Worm (Caenorhabditis elegans) whole organism, late embryonic: ENCODE results near the gene str-23.
"Not testable (repeated sequence)": the region's sequence is repeated elsewhere in the genome, so short reads cannot be mapped to it uniquely, and the experiment has no call there.

Experiments
- C38D4.7 ChIP-seq: fragments of 200-800 bp; sonication (Bioruptor generic); optimal IDR thresholded peaks from 2 replicates; lab custom pipeline; 2018; ENCODE audit warnings: mild to moderate bottlenecking, missing genetic modification characterization, moderate library complexity, missing compliant biosample characterization
- T23F11.4 ChIP-seq: fragments of 200-800 bp; sonication (Bioruptor generic); optimal IDR thresholded peaks from 2 replicates; lab custom pipeline; 2018; ENCODE audit warnings: mild to moderate bottlenecking, missing genetic modification characterization, missing compliant biosample characterization
- Y22D7AL.16 ChIP-seq: sonication (generic microtip); optimal IDR thresholded peaks from 2 replicates; lab custom pipeline; 2016; ENCODE audit warnings: missing genetic modification characterization, missing compliant biosample characterization
- ceh-18 ChIP-seq: sonication (generic microtip); optimal IDR thresholded peaks from 2 replicates; lab custom pipeline; 2016; ENCODE audit warnings: missing genetic modification characterization, missing compliant biosample characterization
- ceh-19 ChIP-seq: fragments of 200-800 bp; sonication (Bioruptor generic); optimal IDR thresholded peaks from 2 replicates; lab custom pipeline; 2018; ENCODE audit warnings: mild to moderate bottlenecking, missing genetic modification characterization, missing compliant biosample characterization
- ceh-2 ChIP-seq: sonication (generic microtip); optimal IDR thresholded peaks from 2 replicates; lab custom pipeline; 2016; ENCODE audit warnings: missing genotype, missing genetic modification characterization, missing compliant biosample characterization
- ceh-22 ChIP-seq: sonication (generic microtip); optimal IDR thresholded peaks from 2 replicates; lab custom pipeline; 2017; ENCODE audit warnings: missing biosample characterization, missing genetic modification characterization
- ceh-24 ChIP-seq: sonication (generic microtip); optimal IDR thresholded peaks from 2 replicates; lab custom pipeline; 2016; ENCODE audit warnings: mild to moderate bottlenecking, missing genetic modification characterization, missing compliant biosample characterization
- ceh-31 ChIP-seq: sonication (generic microtip); optimal IDR thresholded peaks from 2 replicates; lab custom pipeline; 2016; ENCODE audit warnings: missing genetic modification characterization, missing compliant biosample characterization
- ceh-34 ChIP-seq: sonication (generic microtip); optimal IDR thresholded peaks from 2 replicates; lab custom pipeline; 2016; ENCODE audit warnings: mild to moderate bottlenecking, missing genetic modification characterization, missing compliant biosample characterization
- ceh-48 ChIP-seq: sonication (generic microtip); optimal IDR thresholded peaks from 2 replicates; lab custom pipeline; 2016; ENCODE audit warnings: missing genetic modification characterization, inconsistent platforms, missing compliant biosample characterization
- che-1 ChIP-seq: sonication (generic microtip); optimal IDR thresholded peaks from 2 replicates; lab custom pipeline; 2016; ENCODE audit warnings: mild to moderate bottlenecking, missing genetic modification characterization, missing compliant biosample characterization
- dmd-4 ChIP-seq: sonication (generic microtip); optimal IDR thresholded peaks from 2 replicates; lab custom pipeline; 2016; ENCODE audit warnings: borderline replicate concordance, missing genetic modification characterization, missing compliant biosample characterization
- dve-1 ChIP-seq: sonication (generic microtip); optimal IDR thresholded peaks from 2 replicates; lab custom pipeline; 2017; ENCODE audit warnings: antibody characterized with exemption, mild to moderate bottlenecking, missing genetic modification characterization, missing compliant biosample characterization
- elt-4 ChIP-seq: sonication (generic microtip); optimal IDR thresholded peaks from 2 replicates; lab custom pipeline; 2016; ENCODE audit warnings: missing genetic modification characterization, missing compliant biosample characterization
- ets-4 ChIP-seq: sonication (generic microtip); optimal IDR thresholded peaks from 2 replicates; lab custom pipeline; 2016; ENCODE audit warnings: missing genetic modification characterization, missing compliant biosample characterization
- fkh-10 ChIP-seq: fragments of 150-350 bp; optimal IDR thresholded peaks from 2 replicates; lab custom pipeline; 2014; ENCODE audit warnings: missing biosample characterization, missing genetic modification reagents, missing genetic modification characterization
- gmeb-2 ChIP-seq: sonication (generic microtip); optimal IDR thresholded peaks from 2 replicates; lab custom pipeline; 2016; ENCODE audit warnings: missing genetic modification characterization, inconsistent platforms, missing compliant biosample characterization
- hlh-13 ChIP-seq: fragments of 200-800 bp; sonication (Bioruptor generic); optimal IDR thresholded peaks from 2 replicates; lab custom pipeline; 2018; ENCODE audit warnings: mild to moderate bottlenecking, missing genetic modification characterization, missing compliant biosample characterization
- hlh-15 ChIP-seq: sonication (generic microtip); optimal IDR thresholded peaks from 2 replicates; lab custom pipeline; 2016; ENCODE audit warnings: missing genetic modification characterization, missing compliant biosample characterization
- hlh-30 ChIP-seq: sonication (generic microtip); optimal IDR thresholded peaks from 2 replicates; lab custom pipeline; 2017; ENCODE audit warnings: antibody characterized with exemption, missing genetic modification characterization, missing compliant biosample characterization; ENCODE audit not compliant: insufficient read depth
- hlh-6 ChIP-seq: sonication (generic microtip); optimal IDR thresholded peaks from 2 replicates; lab custom pipeline; 2016; ENCODE audit warnings: missing genotype, missing genetic modification characterization, missing compliant biosample characterization
- lim-6 ChIP-seq: sonication (generic microtip); optimal IDR thresholded peaks from 2 replicates; lab custom pipeline; 2016; ENCODE audit warnings: missing genetic modification characterization, missing compliant biosample characterization
- mec-3 ChIP-seq: sonication (generic microtip); optimal IDR thresholded peaks from 2 replicates; lab custom pipeline; 2016; ENCODE audit warnings: borderline replicate concordance, missing genetic modification characterization, missing compliant biosample characterization
- nfya-1 ChIP-seq: sonication (generic microtip); optimal IDR thresholded peaks from 2 replicates; lab custom pipeline; 2017; ENCODE audit warnings: missing genetic modification characterization, mild to moderate bottlenecking, missing compliant biosample characterization, antibody characterized with exemption, moderate library complexity
- nhr-11 ChIP-seq: fragments of 150-350 bp; optimal IDR thresholded peaks from 2 replicates; lab custom pipeline; 2014; ENCODE audit warnings: missing biosample characterization, missing genetic modification characterization
- nhr-232 ChIP-seq: sonication (generic microtip); optimal IDR thresholded peaks from 2 replicates; lab custom pipeline; 2016; ENCODE audit warnings: missing genetic modification characterization, missing compliant biosample characterization
- odd-2 ChIP-seq: sonication (generic microtip); optimal IDR thresholded peaks from 2 replicates; lab custom pipeline; 2017; ENCODE audit warnings: antibody characterized with exemption, mild to moderate bottlenecking, missing genetic modification characterization, missing compliant biosample characterization
- pag-3 ChIP-seq: sonication (generic microtip); optimal IDR thresholded peaks from 2 replicates; lab custom pipeline; 2016; ENCODE audit warnings: missing compliant biosample characterization, missing genetic modification characterization, borderline replicate concordance
- pha-2 ChIP-seq: sonication (generic microtip); optimal IDR thresholded peaks from 2 replicates; lab custom pipeline; 2017; ENCODE audit warnings: mild to moderate bottlenecking, missing genetic modification characterization, missing compliant biosample characterization
- pqm-1 ChIP-seq: sonication (generic microtip); optimal IDR thresholded peaks from 2 replicates; lab custom pipeline; 2016; ENCODE audit warnings: missing genetic modification characterization, missing compliant biosample characterization
- ref-2 ChIP-seq: sonication (generic microtip); optimal IDR thresholded peaks from 2 replicates; lab custom pipeline; 2016; ENCODE audit warnings: missing genetic modification characterization, missing compliant biosample characterization
- rnt-1 ChIP-seq: sonication (generic microtip); optimal IDR thresholded peaks from 2 replicates; lab custom pipeline; 2016; ENCODE audit warnings: missing genetic modification characterization, missing compliant biosample characterization
- sdc-2 ChIP-seq: sonication (generic microtip); optimal IDR thresholded peaks from 2 replicates; lab custom pipeline; 2016; ENCODE audit warnings: missing genotype, missing genetic modification characterization, missing compliant biosample characterization
- syd-9 ChIP-seq: sonication (generic microtip); optimal IDR thresholded peaks from 2 replicates; lab custom pipeline; 2016; ENCODE audit warnings: mild to moderate bottlenecking, missing genetic modification characterization, moderate library complexity, missing compliant biosample characterization
- tbx-2 ChIP-seq: sonication (generic microtip); optimal IDR thresholded peaks from 2 replicates; lab custom pipeline; 2016; ENCODE audit warnings: missing genetic modification characterization, missing compliant biosample characterization
- tbx-7 ChIP-seq: sonication (generic microtip); optimal IDR thresholded peaks from 2 replicates; lab custom pipeline; 2016; ENCODE audit warnings: missing genotype, missing genetic modification characterization, missing compliant biosample characterization
- unc-3 ChIP-seq, 2 experiments: fragments of 200-800 bp in 1 of 2; sonication (Bioruptor generic) in 1 of 2; sonication (generic microtip) in 1 of 2; conservative IDR thresholded peaks in 1 of 2; optimal IDR thresholded peaks in 1 of 2; 2 replicates each; pipeline versions ENCODE4 v1.3.6 to Lab custom; 2016 to 2022; ENCODE audit warnings: missing compliant biosample characterization in 2 of 2, missing genetic modification characterization in 2 of 2, missing genetic modification reagents in 1 of 2
- unc-42 ChIP-seq: sonication (generic microtip); optimal IDR thresholded peaks from 2 replicates; lab custom pipeline; 2016; ENCODE audit warnings: missing genotype, missing genetic modification characterization, missing compliant biosample characterization
- unc-55 ChIP-seq: sonication (generic microtip); optimal IDR thresholded peaks from 2 replicates; lab custom pipeline; 2017; ENCODE audit warnings: missing biosample characterization, missing genetic modification reagents, missing genetic modification characterization
- unc-86 ChIP-seq: sonication (generic microtip); optimal IDR thresholded peaks from 2 replicates; lab custom pipeline; 2016; ENCODE audit warnings: missing genetic modification characterization, missing compliant biosample characterization

str-23 gene

DNA sequence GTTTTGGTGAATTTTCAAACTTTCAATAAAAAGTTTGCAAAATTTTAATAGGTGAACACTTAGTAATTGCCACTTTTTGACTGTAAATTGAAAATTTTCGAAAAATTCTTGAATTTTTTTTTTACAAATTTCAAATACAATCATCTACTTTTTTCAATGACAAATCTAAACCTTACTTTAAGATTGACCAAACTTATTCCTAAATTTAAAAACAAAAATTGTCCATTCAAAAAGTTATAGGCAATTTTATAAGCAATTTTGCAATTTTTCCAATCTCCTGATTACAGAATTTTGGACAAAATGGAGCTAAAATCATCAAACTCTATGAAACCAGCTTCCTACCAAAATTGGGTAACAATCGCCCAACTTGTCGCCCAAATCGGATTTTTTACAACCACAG, at the start of gene str-23:
Gene str-23 (plus strand): TSS at position 301 of the 400 bp plus-strand sequence.
- no peak for TF ChIP-seq che-1 (tag; lab: Kevin White, UChicago)
- no peak for TF ChIP-seq unc-86 (tag; lab: Kevin White, UChicago)
- TF ChIP-seq syd-9 (tag; lab: Kevin White, UChicago) = no peak
- TF ChIP-seq Y22D7AL.16 (tag; lab: Kevin White, UChicago) = no peak

DNA sequence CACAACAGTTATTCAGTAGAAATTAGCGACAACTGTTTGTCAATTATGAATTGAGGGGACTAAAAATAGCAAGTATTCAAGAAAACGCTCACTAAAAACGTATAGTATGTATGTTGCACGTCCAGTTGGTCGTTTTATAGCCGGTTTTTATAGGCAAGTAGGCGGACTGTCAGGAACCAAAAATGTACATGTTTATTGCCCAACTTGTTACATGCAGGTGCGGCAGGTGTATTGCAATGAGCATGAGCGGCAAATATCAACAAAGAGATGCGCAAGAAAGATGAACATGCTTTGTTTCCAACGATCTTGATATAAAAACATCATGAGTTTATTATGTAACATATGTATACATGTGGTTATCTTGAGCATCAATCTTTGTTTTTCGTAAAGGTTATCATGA, 44.9 kb upstream of the str-23 start, which contains the start of gene B0391.14:
Gene B0391.14 (minus strand): TSS at position 101 of the 400 bp plus-strand sequence.
- TF ChIP-seq unc-86, tbx-2, gmeb-2 (tag; lab: Kevin White, UChicago): not testable (repeated sequence)

DNA sequence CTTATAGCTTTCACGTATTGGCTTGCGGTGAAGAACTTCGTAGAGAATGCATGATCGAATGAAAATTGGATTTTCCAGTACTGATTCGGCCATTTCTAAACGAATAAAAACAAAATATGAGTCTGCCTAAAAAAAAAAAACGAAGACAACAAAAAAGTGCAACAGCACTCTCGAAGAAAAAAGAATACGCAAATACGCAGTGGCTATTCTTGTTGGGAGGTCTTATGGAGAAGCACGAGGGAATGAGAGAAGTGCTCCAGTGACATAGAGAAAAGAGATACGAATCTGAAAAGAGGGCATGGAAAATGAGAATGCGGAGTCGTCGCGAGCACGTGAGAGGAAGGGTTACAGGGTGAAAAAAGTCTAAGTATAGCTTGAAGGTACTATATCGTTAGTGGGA, 42.4 kb upstream of the str-23 start, which contains the start of gene fbxa-152:
Gene fbxa-152 (minus strand): TSS at position 101 of the 400 bp plus-strand sequence.
- TF ChIP-seq ceh-34 (tag; lab: Kevin White, UChicago) (no peak), gmeb-2 (tag; lab: Kevin White, UChicago) (no peak), tbx-7 (tag; lab: Kevin White, UChicago) (no peak), hlh-15 (no peak), ceh-19 (GFP tag; lab: Kevin White, UChicago) (no peak), dmd-4 (tag; lab: Kevin White, UChicago) (no peak), C38D4.7 (GFP tag; lab: Kevin White, UChicago) (no peak), ets-4 (tag; lab: Kevin White, UChicago) (no peak), ceh-48 (tag; lab: Kevin White, UChicago) (no peak), elt-4 (tag; lab: Kevin White, UChicago) (no peak), nhr-11 (tag; lab: Kevin White, UChicago) (no peak), ceh-2 (tag; lab: Kevin White, UChicago) (no peak), hlh-6 (tag; lab: Kevin White, UChicago) (no peak), nhr-232 (tag; lab: Kevin White, UChicago) (no peak), sdc-2 (tag; lab: Kevin White, UChicago) (no peak), mec-3 (tag; lab: Kevin White, UChicago) (no peak), T23F11.4 (GFP tag; lab: Kevin White, UChicago) (no peak), fkh-10 (GFP tag; lab: Kevin White, UChicago) (no peak), che-1 (tag; lab: Kevin White, UChicago) (no peak)

DNA sequence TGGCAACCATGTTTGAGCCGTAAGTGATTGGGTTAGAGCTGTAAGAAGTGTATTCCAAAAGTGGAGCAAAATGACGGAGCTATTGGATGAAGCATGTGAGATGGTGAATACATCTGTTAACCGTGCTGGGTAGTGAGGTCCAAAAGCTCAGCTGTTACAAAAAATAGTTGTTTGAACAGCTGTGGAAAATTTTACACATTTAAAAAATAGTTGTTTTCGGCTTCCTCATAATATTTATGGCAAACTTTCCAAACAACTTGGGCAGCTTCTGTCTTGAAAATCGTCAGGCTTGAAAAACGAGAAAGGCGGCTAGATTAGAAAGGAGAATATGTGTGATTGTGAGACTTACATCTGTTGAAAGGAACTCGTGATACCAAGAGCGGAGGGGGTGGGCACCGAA, 39.6 kb upstream of the str-23 start, which contains the start of gene fbxa-154:
Gene fbxa-154 (minus strand): TSS at position 101 of the 400 bp plus-strand sequence.
- TF ChIP-seq pqm-1 (tag; lab: Kevin White, UChicago) = no peak
- TF ChIP-seq rnt-1 = no peak
- TF ChIP-seq ceh-24 = no peak
- no peak for TF ChIP-seq hlh-30
- TF ChIP-seq che-1 (tag; lab: Kevin White, UChicago) = no peak
- no peak for TF ChIP-seq unc-3 (GFP tag; conservative IDR thresholded peaks at IDR 0.05; lab: Robert Waterston, UW)
- TF ChIP-seq unc-3 (tag; optimal IDR thresholded peaks at IDR 0.05; lab: Kevin White, UChicago) = no peak
- TF ChIP-seq T23F11.4 (GFP tag; lab: Kevin White, UChicago) = no peak
- no peak for TF ChIP-seq ceh-19 (GFP tag; lab: Kevin White, UChicago)
- no peak for TF ChIP-seq ceh-22
- no peak for TF ChIP-seq fkh-10 (GFP tag; lab: Kevin White, UChicago)
- TF ChIP-seq nfya-1 (tag; lab: Kevin White, UChicago) = no peak

DNA sequence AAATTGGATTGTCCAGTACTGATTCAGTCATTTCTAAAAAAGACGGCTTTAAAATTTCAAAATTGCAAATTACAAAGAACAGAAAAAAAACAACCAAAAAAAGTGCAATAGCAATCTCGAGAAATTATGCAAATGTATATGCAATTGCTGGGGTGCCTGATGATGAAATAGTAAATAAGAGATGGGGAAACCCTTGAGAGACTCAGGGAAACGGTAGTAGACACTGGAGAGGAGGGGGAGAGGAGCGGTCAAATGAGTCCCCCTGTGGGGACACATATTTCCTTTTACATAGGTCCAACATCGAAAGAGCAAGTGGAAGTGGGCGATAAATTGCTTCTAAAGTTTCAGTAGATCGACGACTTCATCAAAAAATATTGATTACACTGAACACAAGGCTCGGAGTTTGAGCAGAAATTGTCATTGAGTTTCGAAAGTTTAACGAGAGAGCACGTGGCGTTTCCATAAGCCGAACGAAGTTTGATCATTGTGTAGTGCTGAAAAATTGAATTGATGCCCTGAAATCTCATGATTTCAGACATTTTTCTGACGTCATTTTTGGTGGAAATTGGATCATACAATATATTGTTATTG, 34.2 kb upstream of the str-23 start, which contains the start of the genes fbxa-153 and str-12:
Gene fbxa-153 (minus strand): TSS at position 35 of the 591 bp plus-strand sequence.
Gene str-12 (plus strand): TSS at position 541 of the 591 bp plus-strand sequence.
- TF ChIP-seq ceh-31 (tag; lab: Kevin White, UChicago) (peak; percentile 76), unc-55 (GFP tag; lab: Kevin White, UChicago) (peak; percentile 19), nfya-1 (tag; lab: Kevin White, UChicago) (peak; percentile 24), unc-42 (tag; lab: Kevin White, UChicago) (peak; percentile 77), pag-3 (no peak), ceh-34 (tag; lab: Kevin White, UChicago) (peak; percentile 73), dve-1 (no peak), tbx-7 (tag; lab: Kevin White, UChicago) (no peak), ets-4 (tag; lab: Kevin White, UChicago) (no peak), hlh-13 (GFP tag; lab: Kevin White, UChicago) (no peak), lim-6 (tag; lab: Kevin White, UChicago) (peak; percentile 11), odd-2 (tag; lab: Kevin White, UChicago) (no peak), ceh-2 (tag; lab: Kevin White, UChicago) (no peak), T23F11.4 (GFP tag; lab: Kevin White, UChicago) (no peak), ref-2 (peak; percentile 56), tbx-2 (tag; lab: Kevin White, UChicago) (peak; percentile 51), ceh-18 (tag; lab: Kevin White, UChicago) (peak; percentile 5), pha-2 (peak; percentile 23)
